Worm (Caenorhabditis elegans) whole organism, mixed stage, embryonic: ENCODE measurements around the gene hlh-4.

ENCODE experiments used
- mab-5 ChIP-seq: fragments of 150-350 bp; optimal IDR thresholded peaks from 2 replicates; lab custom pipeline; 2014; ENCODE audit warnings: missing biosample characterization, missing genetic modification characterization
- nhr-76 ChIP-seq: sonication (generic microtip); optimal IDR thresholded peaks from 2 replicates; lab custom pipeline; 2017; ENCODE audit warnings: missing biosample characterization, missing genetic modification characterization
- sem-2 ChIP-seq: fragments of 200-800 bp; sonication (Bioruptor generic); optimal IDR thresholded peaks from 2 replicates; lab custom pipeline; 2018; ENCODE audit warnings: mild to moderate bottlenecking, missing genetic modification characterization, missing compliant biosample characterization
- snpc-4 ChIP-seq: fragments of 150-350 bp; optimal IDR thresholded peaks from 2 replicates; lab custom pipeline; 2014; ENCODE audit warnings: missing biosample characterization, missing genetic modification characterization
- unc-62 ChIP-seq: fragments of 150-350 bp; optimal IDR thresholded peaks from 2 replicates; lab custom pipeline; 2014; ENCODE audit warnings: missing biosample characterization, missing genetic modification reagents, missing genetic modification characterization

ce11 chrIII:9713862-9714261, 25.0 kb downstream of the hlh-4 start, which contains the start of gene ncx-6:
- TF ChIP-seq mab-5 (tag; lab: Kevin White, UChicago) (no peak), unc-62 (GFP tag; lab: Kevin White, UChicago) (no peak), sem-2 (GFP tag; lab: Kevin White, UChicago) (no peak), nhr-76 (tag; lab: Kevin White, UChicago) (no peak), snpc-4 (tag; lab: Kevin White, UChicago) (no peak)
